Worm (Caenorhabditis elegans): Measurements from ENCODE around the gene nhr-233.

DNA sequence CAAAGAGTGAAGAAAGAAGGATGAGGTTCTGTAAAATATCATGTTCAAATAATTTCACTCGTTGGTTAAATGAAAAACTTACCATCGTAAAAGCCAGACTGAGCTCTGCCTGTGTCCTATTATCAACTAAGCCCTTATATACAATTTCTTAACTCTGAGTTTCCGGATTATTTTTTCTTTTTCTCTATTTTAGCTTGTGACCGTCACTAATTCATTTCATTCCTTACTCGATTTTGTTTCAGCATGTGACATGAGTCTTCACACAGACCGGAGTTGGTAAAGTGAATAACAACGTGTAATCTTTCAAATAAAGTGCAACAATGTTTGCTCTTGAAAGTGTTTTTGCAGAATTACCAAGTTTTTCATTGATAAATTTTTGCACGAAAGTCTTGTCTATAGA, 36.6 kb downstream of the nhr-233 start, which contains the start of gene cpr-2:
- no peak for TF ChIP-seq mdl-1 (tag; optimal IDR thresholded peaks at IDR 0.05)
- TF ChIP-seq elt-3 (tag; optimal IDR thresholded peaks at IDR 0.05) = no peak
- no peak for TF ChIP-seq egl-27 (tag; optimal IDR thresholded peaks at IDR 0.05)
- no peak for TF ChIP-seq skn-1 (tag; optimal IDR thresholded peaks at IDR 0.05)
- TF ChIP-seq lin-13 (GFP tag; optimal IDR thresholded peaks at IDR 0.05) = no peak
- TF ChIP-seq lin-39 (tag; optimal IDR thresholded peaks at IDR 0.05) = no peak
- no peak for TF ChIP-seq lin-11 (tag; optimal IDR thresholded peaks at IDR 0.05)
- no peak for TF ChIP-seq nhr-12 (tag; optimal IDR thresholded peaks at IDR 0.05)

Data from whole organism, L2 larva.